Fruit fly (Drosophila melanogaster) whole organism, embryonic: ENCODE results near the gene CG42759.

Experiments
- Sox102F ChIP-seq: fragments of 200-800 bp; sonication (Bioruptor generic); optimal IDR thresholded peaks from 2 replicates; lab custom pipeline; 2018; ENCODE audit warnings: missing biosample characterization, mild to moderate bottlenecking, missing genetic modification characterization, moderate library complexity
- trem ChIP-seq: fragments of 200-800 bp; optimal IDR thresholded peaks from 3 replicates; lab custom pipeline; 2019; ENCODE audit warnings: missing biosample characterization, mild to moderate bottlenecking, missing genetic modification characterization, moderate library complexity

- TF ChIP-seq Sox102F = no peak
- peak; percentile 45 for TF ChIP-seq trem (tag; lab: Kevin White, UChicago)
Measured at dm6 chr3R:10134341-10134668, 8.6 kb upstream of the CG42759 start.
